Worm (Caenorhabditis elegans) whole organism, L3 larva: Measurements from ENCODE around the gene sid-2.

Experiments used
- R02D3.7 ChIP-seq: fragments of 150-350 bp; optimal IDR thresholded peaks from 2 replicates; lab custom pipeline; 2014; ENCODE audit warnings: missing biosample characterization, missing genetic modification characterization
- ZK546.5 ChIP-seq: sonication (generic microtip); optimal IDR thresholded peaks from 2 replicates; lab custom pipeline; 2017; ENCODE audit warnings: missing biosample characterization, missing genetic modification characterization
- ceh-82 ChIP-seq: fragments of 150-350 bp; optimal IDR thresholded peaks from 2 replicates; lab custom pipeline; 2014; ENCODE audit warnings: missing biosample characterization, missing genetic modification characterization
- egl-27 ChIP-seq: sonication (generic microtip); optimal IDR thresholded peaks from 4 replicates; lab custom pipeline; 2017; ENCODE audit warnings: missing biosample characterization, missing genetic modification reagents, missing genetic modification characterization
- elt-3 ChIP-seq, 3 experiments: fragments of 150-350 bp in 1 of 3; sonication (generic microtip) in 2 of 3; optimal IDR thresholded peaks; 2 replicates in 2 of 3; 4 replicates in 1 of 3; lab custom pipeline; 2014 to 2017; ENCODE audit warnings: missing biosample characterization in 3 of 3, missing genetic modification characterization in 3 of 3
- sea-2 ChIP-seq: fragments of 150-350 bp; sonication (generic microtip); optimal IDR thresholded peaks from 4 replicates; lab custom pipeline; 2014; ENCODE audit warnings: missing biosample characterization, missing genetic modification reagents, missing genetic modification characterization
- skn-1 ChIP-seq: fragments of 150-350 bp; optimal IDR thresholded peaks from 2 replicates; lab custom pipeline; 2014; ENCODE audit warnings: missing biosample characterization, missing genetic modification characterization
- snpc-4 ChIP-seq: fragments of 150-350 bp; optimal IDR thresholded peaks from 2 replicates; lab custom pipeline; 2014; ENCODE audit warnings: missing biosample characterization, missing genetic modification characterization
- unc-39 ChIP-seq: sonication (generic microtip); optimal IDR thresholded peaks from 4 replicates; lab custom pipeline; 2017; ENCODE audit warnings: missing biosample characterization, missing genetic modification characterization
- zag-1 ChIP-seq: fragments of 150-350 bp; optimal IDR thresholded peaks from 2 replicates; lab custom pipeline; 2014; ENCODE audit warnings: missing biosample characterization, missing genetic modification characterization

- TF ChIP-seq skn-1 (tag; lab: Kevin White, UChicago): no peak
- TF ChIP-seq unc-39 (tag; lab: Kevin White, UChicago): no peak
- no peak for TF ChIP-seq elt-3 (tag; optimal IDR thresholded peaks at IDR 0.05; lab: Kevin White, UChicago)
- no peak for TF ChIP-seq R02D3.7 (tag; lab: Kevin White, UChicago)
- no peak for TF ChIP-seq sea-2
- no peak for TF ChIP-seq snpc-4 (tag; lab: Kevin White, UChicago)
- TF ChIP-seq ZK546.5 (tag; lab: Kevin White, UChicago): no peak
- TF ChIP-seq zag-1 (tag; lab: Kevin White, UChicago): no peak
- no peak for TF ChIP-seq ceh-82 (tag; lab: Kevin White, UChicago)
- no peak for TF ChIP-seq egl-27 (tag; lab: Kevin White, UChicago)
These were observed 29.2 kb downstream of the sid-2 start for ce11 chrIII:13708415-13708814.
